Fruit fly (Drosophila melanogaster) whole organism, embryonic: ENCODE results near the gene CG34429.

Experiments used
- CG6272 ChIP-seq: fragments of 200-800 bp; sonication (Bioruptor generic); IDR thresholded peaks from 2 replicates; pipeline ENCODE4 v1.3.6; 2022; ENCODE audit warnings: missing biosample characterization, missing genetic modification characterization
- CG6689 ChIP-seq: fragments of 200-800 bp; sonication (Bioruptor generic); IDR thresholded peaks from 2 replicates; pipeline ENCODE4 v1.3.6; 2022; ENCODE audit warnings: missing biosample characterization, missing genetic modification characterization
- CG7963 ChIP-seq: fragments of 200-800 bp; sonication (Bioruptor generic); IDR thresholded peaks from 3 replicates; pipeline ENCODE4 v1.3.6; 2022; ENCODE audit warnings: missing biosample characterization, missing genetic modification characterization; ENCODE audit not compliant: partially characterized antibody
- CG9609 ChIP-seq: fragments of 200-800 bp; sonication (Bioruptor generic); optimal IDR thresholded peaks from 3 replicates; lab custom pipeline; 2016; ENCODE audit warnings: missing biosample characterization, missing genetic modification characterization
- bbx ChIP-seq: fragments of 200-800 bp; sonication (Bioruptor generic); IDR thresholded peaks from 2 replicates; pipeline ENCODE4 v1.3.6; 2022; ENCODE audit warnings: missing biosample characterization, missing genetic modification characterization; ENCODE audit not compliant: partially characterized antibody
- croc ChIP-seq: fragments of 200-800 bp; sonication (Bioruptor generic); conservative IDR thresholded peaks from 3 replicates; pipeline ENCODE4 v1.3.6; 2022; ENCODE audit warnings: missing biosample characterization, missing genetic modification characterization

DNA sequence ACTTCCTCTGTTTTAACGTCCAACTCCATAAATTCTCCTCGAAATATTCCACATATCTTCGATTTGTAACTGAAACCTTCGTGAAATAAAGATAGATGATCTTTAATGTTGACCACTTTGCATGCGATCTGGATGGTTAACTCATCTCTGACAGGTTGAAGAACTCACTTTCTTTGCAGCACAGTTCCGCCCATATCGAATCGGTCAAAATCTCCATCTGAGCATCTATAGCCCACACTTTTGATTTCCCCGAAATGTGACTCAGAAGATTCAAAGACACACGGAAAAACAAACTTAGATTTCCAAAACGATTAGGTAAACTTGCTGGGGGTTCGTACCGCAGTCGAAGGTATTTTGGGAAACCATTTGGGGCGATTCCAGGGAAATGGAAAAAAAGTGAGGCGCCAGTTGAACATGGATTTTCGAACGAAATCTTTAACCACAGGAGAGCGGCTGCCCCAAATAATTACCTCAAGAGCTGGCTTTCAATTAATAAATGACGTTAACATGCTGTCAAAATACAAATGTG is 45.6 kb downstream of the CG34429 start:
- TF ChIP-seq CG7963 (GFP tag; lab: Robert Waterston, UW) (no peak), CG6272 (no peak), croc (GFP tag; lab: Robert Waterston, UW) (no peak), CG6689 (GFP tag; lab: Robert Waterston, UW) (no peak), bbx (GFP tag; lab: Robert Waterston, UW) (no peak), CG9609 (no peak)
